ENCODE assay signal across 5 worm cellular contexts in genomic region chrII:9974967-9975366, ce11.
TF ChIP-seq lines count a peak whose summit lies in the region.

aakg-5 (minus strand) TSS chrII:9975125.

TF ChIP-seq in whole organism, L1 larva, 84 proteins besides CTCF, POLR2A, EP300 and RAD21 (continued from another document and continues in another):
- TF ChIP-seq lir-3 (tag; optimal IDR thresholded peaks at IDR 0.05; lab: Kevin White, UChicago; ENCODE audit: poor library complexity) = peak; percentile 51
- peak; percentile 79 for TF ChIP-seq nhr-11 (tag; optimal IDR thresholded peaks at IDR 0.05; lab: Kevin White, UChicago)
- no peak for TF ChIP-seq sox-4 (tag; optimal IDR thresholded peaks at IDR 0.05; lab: Kevin White, UChicago)
- TF ChIP-seq snpc-4 (tag; optimal IDR thresholded peaks at IDR 0.05; lab: Kevin White, UChicago) = peak; percentile 41
- TF ChIP-seq aha-1 (tag; optimal IDR thresholded peaks at IDR 0.05; lab: Kevin White, UChicago) = no peak
- peak; percentile 88 for TF ChIP-seq nhr-47 (tag; optimal IDR thresholded peaks at IDR 0.05; lab: Kevin White, UChicago)
- 0 out of 2 replicates have a peak, but pooled peaks have one; percentile 57 for TF ChIP-seq mab-9 (GFP tag; IDR thresholded peaks at IDR 0.05; lab: Robert Waterston, UW)
- no peak for TF ChIP-seq pqm-1 (tag; optimal IDR thresholded peaks at IDR 0.05; lab: Kevin White, UChicago)
- TF ChIP-seq mep-1 (tag; optimal IDR thresholded peaks at IDR 0.05; lab: Kevin White, UChicago) = peak; percentile 72
- peak; percentile 54 for TF ChIP-seq unc-130 (tag; optimal IDR thresholded peaks at IDR 0.05; lab: Kevin White, UChicago)
- TF ChIP-seq unc-86 (tag; optimal IDR thresholded peaks at IDR 0.05; lab: Kevin White, UChicago) = peak; percentile 77
- TF ChIP-seq nhr-71 (tag; optimal IDR thresholded peaks at IDR 0.05; lab: Kevin White, UChicago) = peak; percentile 96
- peak; percentile 90 for TF ChIP-seq skn-1 (tag; optimal IDR thresholded peaks at IDR 0.05; lab: Kevin White, UChicago)
- TF ChIP-seq fkh-4 (tag; optimal IDR thresholded peaks at IDR 0.05; lab: Kevin White, UChicago; ENCODE audit: borderline replicate concordance) = no peak
- TF ChIP-seq lin-13 (GFP tag; optimal IDR thresholded peaks at IDR 0.05; lab: Kevin White, UChicago) = peak; percentile 88
- TF ChIP-seq ztf-11 (tag; optimal IDR thresholded peaks at IDR 0.05; lab: Kevin White, UChicago) = no peak
- TF ChIP-seq lsy-2 (tag; optimal IDR thresholded peaks at IDR 0.05; lab: Kevin White, UChicago) = peak; percentile 78 to 89
- peak; percentile 79 for TF ChIP-seq xbp-1 (tag; optimal IDR thresholded peaks at IDR 0.05; lab: Kevin White, UChicago)
- TF ChIP-seq pax-3 (tag; optimal IDR thresholded peaks at IDR 0.05; lab: Kevin White, UChicago) = peak; percentile 21
- peak in 5 of 6 experiments; percentile 36 to 86 (median 56) for TF ChIP-seq elt-3 (tag; optimal IDR thresholded peaks at IDR 0.05; lab: Kevin White, UChicago)
- TF ChIP-seq C04F5.9 (tag; optimal IDR thresholded peaks at IDR 0.05; lab: Kevin White, UChicago) = peak; percentile 56
- TF ChIP-seq fos-1 (tag; optimal IDR thresholded peaks at IDR 0.05; lab: Kevin White, UChicago) = peak; percentile 67
- no peak for TF ChIP-seq ets-5 (GFP tag; IDR thresholded peaks at IDR 0.05; lab: Robert Waterston, UW)
- peak; percentile 37; the same call in 1 of the 2 replicates for TF ChIP-seq ceh-88 (GFP tag; IDR thresholded peaks at IDR 0.05; lab: Robert Waterston, UW)
- TF ChIP-seq ceh-82 (tag; optimal IDR thresholded peaks at IDR 0.05; lab: Kevin White, UChicago) = peak; percentile 59 to 74 (median 72)

TF ChIP-seq in whole organism, L2 larva, 48 proteins besides CTCF, POLR2A, EP300 and RAD21 (continued from another document):
- no peak for TF ChIP-seq ztf-1 (GFP tag; conservative IDR thresholded peaks at IDR 0.05; lab: Robert Waterston, UW)
- no peak for TF ChIP-seq nhr-23 (tag; optimal IDR thresholded peaks at IDR 0.05; lab: Kevin White, UChicago)
- TF ChIP-seq skn-1 (tag; optimal IDR thresholded peaks at IDR 0.05; lab: Kevin White, UChicago) = no peak
- TF ChIP-seq sma-9 (GFP tag; optimal IDR thresholded peaks at IDR 0.05; lab: Kevin White, UChicago) = peak; percentile 98
- TF ChIP-seq sma-9 (tag; optimal IDR thresholded peaks at IDR 0.05; lab: Kevin White, UChicago) = no peak
- TF ChIP-seq C34F6.9 (tag; optimal IDR thresholded peaks at IDR 0.05; lab: Kevin White, UChicago) = peak; percentile 82
- peak; percentile 82 for TF ChIP-seq fos-1 (tag; optimal IDR thresholded peaks at IDR 0.05; lab: Kevin White, UChicago)
- peak; percentile 38 for TF ChIP-seq snpc-4 (tag; optimal IDR thresholded peaks at IDR 0.05; lab: Kevin White, UChicago)
- no peak for TF ChIP-seq mbf-1 (tag; optimal IDR thresholded peaks at IDR 0.05; lab: Kevin White, UChicago)
- TF ChIP-seq unc-62 (GFP tag; optimal IDR thresholded peaks at IDR 0.05; lab: Kevin White, UChicago) = peak; percentile 28
- peak; percentile 58 for TF ChIP-seq mab-5 (tag; optimal IDR thresholded peaks at IDR 0.05; lab: Kevin White, UChicago)
- TF ChIP-seq peb-1 (tag; optimal IDR thresholded peaks at IDR 0.05; lab: Kevin White, UChicago) = no peak

TF ChIP-seq in whole organism, L3 larva, 47 proteins besides CTCF, POLR2A, EP300 and RAD21 (continued from another document):
- TF ChIP-seq hmg-11 (tag; optimal IDR thresholded peaks at IDR 0.05; lab: Kevin White, UChicago) (peak; percentile 94), elt-3 (tag; optimal IDR thresholded peaks at IDR 0.05; lab: Kevin White, UChicago) (peak in 1 of 3 experiments; percentile 21), nhr-76 (tag; optimal IDR thresholded peaks at IDR 0.05; lab: Kevin White, UChicago) (no peak), aly-2 (tag; optimal IDR thresholded peaks at IDR 0.05; lab: Kevin White, UChicago) (no peak), ceh-28 (tag; optimal IDR thresholded peaks at IDR 0.05; lab: Kevin White, UChicago) (peak; percentile 77), nhr-67 (tag; optimal IDR thresholded peaks at IDR 0.05; lab: Kevin White, UChicago) (no peak), nhr-23 (tag; optimal IDR thresholded peaks at IDR 0.05; lab: Kevin White, UChicago) (peak; percentile 95), nhr-237 (tag; optimal IDR thresholded peaks at IDR 0.05; lab: Kevin White, UChicago) (no peak), unc-62 (GFP tag; optimal IDR thresholded peaks at IDR 0.05; lab: Kevin White, UChicago) (peak; percentile 74)

TF ChIP-seq in whole organism, L4 larva, 104 proteins besides CTCF, POLR2A, EP300 and RAD21 (continued from another document and continues in another):
- TF ChIP-seq jun-1 (tag; optimal IDR thresholded peaks at IDR 0.05; lab: Kevin White, UChicago) (no peak), nhr-10 (tag; optimal IDR thresholded peaks at IDR 0.05; lab: Kevin White, UChicago) (peak; percentile 34), mdl-1 (tag; optimal IDR thresholded peaks at IDR 0.05; lab: Kevin White, UChicago) (peak; percentile 5 to 79), zip-2 (tag; optimal IDR thresholded peaks at IDR 0.05; lab: Kevin White, UChicago) (no peak), Y5F2A.4 (GFP tag; optimal IDR thresholded peaks at IDR 0.05; lab: Kevin White, UChicago) (no peak), nhr-11 (tag; optimal IDR thresholded peaks at IDR 0.05; lab: Kevin White, UChicago) (peak; percentile 96), ceh-62 (tag; optimal IDR thresholded peaks at IDR 0.05; lab: Kevin White, UChicago) (no peak), nhr-102 (tag; optimal IDR thresholded peaks at IDR 0.05; lab: Kevin White, UChicago) (no peak), dpl-1 (GFP tag; optimal IDR thresholded peaks at IDR 0.05; lab: Kevin White, UChicago) (peak; percentile 63), Y75B8A.6 (GFP tag; IDR thresholded peaks at IDR 0.05; lab: Robert Waterston, UW) (0 out of 2 replicates have a peak, but pooled peaks have one; percentile 41), skn-1 (tag; optimal IDR thresholded peaks at IDR 0.05; lab: Kevin White, UChicago) (no peak), lin-39 (tag; optimal IDR thresholded peaks at IDR 0.05; lab: Kevin White, UChicago) (no peak), F49E8.2 (tag; optimal IDR thresholded peaks at IDR 0.05; lab: Kevin White, UChicago; ENCODE audit: borderline replicate concordance) (no peak), daf-8 (GFP tag; IDR thresholded peaks at IDR 0.05; lab: Robert Waterston, UW) (no peak), hlh-30 (tag; optimal IDR thresholded peaks at IDR 0.05; lab: Kevin White, UChicago; ENCODE audit: insufficient read depth) (peak; percentile 70), zfp-3 (GFP tag; conservative IDR thresholded peaks at IDR 0.05; lab: Robert Waterston, UW) (no peak), spr-3 (GFP tag; optimal IDR thresholded peaks at IDR 0.05; lab: Kevin White, UChicago) (no peak), mdt-29 (GFP tag; IDR thresholded peaks at IDR 0.05; lab: Robert Waterston, UW) (no peak), snpc-4 (tag; optimal IDR thresholded peaks at IDR 0.05; lab: Kevin White, UChicago) (no peak), lin-29 (GFP tag; IDR thresholded peaks at IDR 0.05; lab: Robert Waterston, UW) (no peak), php-3 (GFP tag; IDR thresholded peaks at IDR 0.05; lab: Robert Waterston, UW) (peak; percentile 84), unc-39 (tag; optimal IDR thresholded peaks at IDR 0.05; lab: Kevin White, UChicago) (no peak), madf-5 (GFP tag; IDR thresholded peaks at IDR 0.05; lab: Robert Waterston, UW) (0 out of 4 replicates have a peak, but pooled peaks of 1 of the 2 experiments have one; percentile 9), fkh-10 (GFP tag; optimal IDR thresholded peaks at IDR 0.05; lab: Kevin White, UChicago) (no peak), hlh-11 (tag; optimal IDR thresholded peaks at IDR 0.05; lab: Kevin White, UChicago) (peak; percentile 95), madf-9 (GFP tag; conservative IDR thresholded peaks at IDR 0.05; lab: Robert Waterston, UW) (no peak), lin-13 (GFP tag; optimal IDR thresholded peaks at IDR 0.05; lab: Kevin White, UChicago) (no peak), hif-1 (tag; optimal IDR thresholded peaks at IDR 0.05; lab: Kevin White, UChicago) (peak in 1 of 2 experiments; percentile 33), T20F7.1 (GFP tag; optimal IDR thresholded peaks at IDR 0.05; lab: Kevin White, UChicago) (peak; percentile 4), duxl-1 (tag; optimal IDR thresholded peaks at IDR 0.05; lab: Kevin White, UChicago; ENCODE audit: poor library complexity) (no peak), zfp-2 (tag; optimal IDR thresholded peaks at IDR 0.05; lab: Kevin White, UChicago) (no peak), dve-1 (tag; optimal IDR thresholded peaks at IDR 0.05; lab: Kevin White, UChicago; ENCODE audit: insufficient read depth) (peak; percentile 93), fos-1 (tag; optimal IDR thresholded peaks at IDR 0.05; lab: Kevin White, UChicago) (no peak), mep-1 (tag; optimal IDR thresholded peaks at IDR 0.05; lab: Kevin White, UChicago) (peak; percentile 73), nhr-28 (tag; optimal IDR thresholded peaks at IDR 0.05; lab: Kevin White, UChicago) (peak; percentile 86), nhr-25 (tag; optimal IDR thresholded peaks at IDR 0.05; lab: Kevin White, UChicago; ENCODE audit: borderline replicate concordance, insufficient read depth) (peak; percentile 88), ceh-82 (tag; optimal IDR thresholded peaks at IDR 0.05; lab: Kevin White, UChicago) (no peak), nhr-76 (tag; optimal IDR thresholded peaks at IDR 0.05; lab: Kevin White, UChicago) (no peak), arid-1 (GFP tag; conservative IDR thresholded peaks at IDR 0.05; lab: Robert Waterston, UW) (0 out of 2 replicates have a peak, but pooled peaks have one; percentile 24), pqm-1 (tag; optimal IDR thresholded peaks at IDR 0.05; lab: Kevin White, UChicago) (peak; percentile 32), dmd-9 (GFP tag; IDR thresholded peaks at IDR 0.05; lab: Robert Waterston, UW) (no peak), lsy-2 (tag; optimal IDR thresholded peaks at IDR 0.05; lab: Kevin White, UChicago) (peak; percentile 25 to 82), mxl-2 (GFP tag; conservative IDR thresholded peaks at IDR 0.05; lab: Robert Waterston, UW) (no peak), F26F4.8 (GFP tag; conservative IDR thresholded peaks at IDR 0.05; lab: Robert Waterston, UW) (no peak)

TF ChIP-seq in whole organism, young adult, 124 proteins besides CTCF, POLR2A, EP300 and RAD21 (continued from another document):
- TF ChIP-seq lin-54 (GFP tag; optimal IDR thresholded peaks at IDR 0.05; lab: Kevin White, UChicago) = peak; percentile 16
- TF ChIP-seq zfh-2 (GFP tag; conservative IDR thresholded peaks at IDR 0.05; lab: Robert Waterston, UW) = no peak
- TF ChIP-seq snpc-1.1 (tag; optimal IDR thresholded peaks at IDR 0.05; lab: Kevin White, UChicago; ENCODE audit: insufficient read depth) = no peak
- no peak for TF ChIP-seq sptf-2 (GFP tag; optimal IDR thresholded peaks at IDR 0.05; lab: Kevin White, UChicago)
- TF ChIP-seq K12H6.12 (tag; optimal IDR thresholded peaks at IDR 0.05; lab: Kevin White, UChicago) = peak; percentile 62
- no peak for TF ChIP-seq F33H1.4 (GFP tag; IDR thresholded peaks at IDR 0.05; lab: Robert Waterston, UW)
- no peak for TF ChIP-seq rcor-1 (GFP tag; IDR thresholded peaks at IDR 0.05; lab: Robert Waterston, UW)
- TF ChIP-seq C17E4.6 (GFP tag; IDR thresholded peaks at IDR 0.05; lab: Robert Waterston, UW) = no peak
- TF ChIP-seq ekl-4 (GFP tag; IDR thresholded peaks at IDR 0.05; lab: Robert Waterston, UW) = peak; percentile 44; the same call in 1 of the 2 replicates
- no peak for TF ChIP-seq F57A8.1 (GFP tag; optimal IDR thresholded peaks at IDR 0.05; lab: Kevin White, UChicago)
- TF ChIP-seq dpff-1 (tag; optimal IDR thresholded peaks at IDR 0.05; lab: Kevin White, UChicago) = no peak
- no peak for TF ChIP-seq F49E8.2 (tag; optimal IDR thresholded peaks at IDR 0.05; lab: Kevin White, UChicago; ENCODE audit: insufficient read depth)
- no peak for TF ChIP-seq unc-62 (GFP tag; optimal IDR thresholded peaks at IDR 0.05; lab: Kevin White, UChicago)
- TF ChIP-seq dox-1 (GFP tag; IDR thresholded peaks at IDR 0.05; lab: Robert Waterston, UW) = peak; percentile 70
- no peak for TF ChIP-seq zim-3 (tag; optimal IDR thresholded peaks at IDR 0.05; lab: Kevin White, UChicago)
- TF ChIP-seq attf-5 (GFP tag; optimal IDR thresholded peaks at IDR 0.05; lab: Kevin White, UChicago) = peak; percentile 42
- TF ChIP-seq lag-1 (GFP tag; IDR thresholded peaks at IDR 0.05; lab: Robert Waterston, UW) = no peak
- TF ChIP-seq cebp-2 (GFP tag; IDR thresholded peaks at IDR 0.05; lab: Robert Waterston, UW) = no peak
- no peak for TF ChIP-seq lir-1 (GFP tag; conservative IDR thresholded peaks at IDR 0.05; lab: Robert Waterston, UW)
- TF ChIP-seq madf-10 (tag; optimal IDR thresholded peaks at IDR 0.05; lab: Kevin White, UChicago) = peak; percentile 22
- TF ChIP-seq mes-4 (tag; optimal IDR thresholded peaks at IDR 0.05; lab: Kevin White, UChicago) = no peak
- TF ChIP-seq lsl-1 (GFP tag; optimal IDR thresholded peaks at IDR 0.05; lab: Kevin White, UChicago) = no peak
- TF ChIP-seq ztf-18 (tag; optimal IDR thresholded peaks at IDR 0.05; lab: Kevin White, UChicago) = no peak
- no peak for TF ChIP-seq bed-2 (GFP tag; IDR thresholded peaks at IDR 0.05; lab: Robert Waterston, UW)
- TF ChIP-seq chd-7 (tag; optimal IDR thresholded peaks at IDR 0.05; lab: Kevin White, UChicago) = no peak
- TF ChIP-seq fkh-3 (tag; optimal IDR thresholded peaks at IDR 0.05; lab: Kevin White, UChicago) = no peak
- TF ChIP-seq nhr-120 (GFP tag; IDR thresholded peaks at IDR 0.05; lab: Robert Waterston, UW) = no peak
- TF ChIP-seq xnd-1 (tag; optimal IDR thresholded peaks at IDR 0.05; lab: Kevin White, UChicago) = no peak
- no peak for TF ChIP-seq F23B12.7 (tag; optimal IDR thresholded peaks at IDR 0.05; lab: Kevin White, UChicago; ENCODE audit: insufficient read depth)
- TF ChIP-seq F52B5.7 (tag; optimal IDR thresholded peaks at IDR 0.05; lab: Kevin White, UChicago) = no peak
- no peak for TF ChIP-seq athp-1 (tag; optimal IDR thresholded peaks at IDR 0.05; lab: Kevin White, UChicago)
- no peak for TF ChIP-seq snpc-3.4 (tag; optimal IDR thresholded peaks at IDR 0.05; lab: Kevin White, UChicago)
- no peak for TF ChIP-seq ztf-3 (GFP tag; optimal IDR thresholded peaks at IDR 0.05; lab: Kevin White, UChicago)
- TF ChIP-seq T26A5.8 (tag; optimal IDR thresholded peaks at IDR 0.05; lab: Kevin White, UChicago) = no peak
- TF ChIP-seq ccch-3 (GFP tag; optimal IDR thresholded peaks at IDR 0.05; lab: Kevin White, UChicago) = no peak
- no peak for TF ChIP-seq mel-28 (tag; optimal IDR thresholded peaks at IDR 0.05; lab: Kevin White, UChicago; ENCODE audit: borderline replicate concordance)
- no peak for TF ChIP-seq F10E7.11 (tag; optimal IDR thresholded peaks at IDR 0.05; lab: Kevin White, UChicago)
- no peak for TF ChIP-seq F22D6.2 (tag; optimal IDR thresholded peaks at IDR 0.05; lab: Kevin White, UChicago)
- peak; percentile 24 for TF ChIP-seq gei-17 (GFP tag; optimal IDR thresholded peaks at IDR 0.05; lab: Kevin White, UChicago)
TF ChIP-seq in whole organism, young adult: peak in this region for 21.
